Worm (Caenorhabditis elegans) whole organism, L4 larva: ENCODE results near the gene nstp-2.

Source experiments
- F44E2.7 ChIP-seq: fragments of 200-800 bp; sonication (Bioruptor generic); IDR thresholded peaks from 2 replicates; pipeline ENCODE4 v2.1.2; 2022; ENCODE audit warnings: missing genetic modification characterization, missing compliant biosample characterization
- R02D3.7 ChIP-seq: fragments of 150-350 bp; sonication (generic microtip); optimal IDR thresholded peaks from 3 replicates; lab custom pipeline; 2014; ENCODE audit warnings: missing biosample characterization, missing genetic modification characterization
- Y105C5A.15 ChIP-seq: fragments of 200-800 bp; sonication (Bioruptor generic); IDR thresholded peaks from 2 replicates; pipeline ENCODE4 v1.3.6; 2022; ENCODE audit warnings: missing genetic modification characterization, missing compliant biosample characterization
- attf-4 ChIP-seq: sonication (generic microtip); optimal IDR thresholded peaks from 3 replicates; lab custom pipeline; 2017; ENCODE audit warnings: missing biosample characterization, missing genetic modification characterization
- ceh-20 ChIP-seq: fragments of 200-800 bp; sonication (Bioruptor generic); IDR thresholded peaks from 2 replicates; pipeline ENCODE4 v1.3.6; 2022; ENCODE audit warnings: missing genetic modification reagents, missing genetic modification characterization, missing compliant biosample characterization
- ceh-44 ChIP-seq: fragments of 200-800 bp; sonication (Bioruptor generic); IDR thresholded peaks from 2 replicates; pipeline ENCODE4 v1.3.6; 2022; ENCODE audit warnings: missing genetic modification reagents, missing genetic modification characterization, missing compliant biosample characterization
- ceh-82 ChIP-seq: sonication (generic microtip); optimal IDR thresholded peaks from 2 replicates; lab custom pipeline; 2017; ENCODE audit warnings: missing biosample characterization, missing genetic modification characterization
- daf-16 ChIP-seq, 3 experiments: sonication (generic microtip); optimal IDR thresholded peaks; 2 replicates each; lab custom pipeline; 2016 to 2017; ENCODE audit warnings: missing genetic modification characterization in 3 of 3, missing genetic modification reagents in 3 of 3, mild to moderate bottlenecking in 2 of 3, missing compliant biosample characterization in 2 of 3, missing biosample characterization in 1 of 3, moderate library complexity in 1 of 3
- dmd-6 ChIP-seq: fragments of 200-800 bp; sonication (Bioruptor generic); IDR thresholded peaks from 2 replicates; pipeline ENCODE4 v1.3.6; 2022; ENCODE audit warnings: missing genetic modification reagents, missing genetic modification characterization, missing compliant biosample characterization
- dve-1 ChIP-seq: sonication (generic microtip); optimal IDR thresholded peaks from 2 replicates; lab custom pipeline; 2017; ENCODE audit warnings: antibody characterized with exemption, mild to moderate bottlenecking, missing genetic modification characterization, missing compliant biosample characterization; ENCODE audit not compliant: insufficient read depth
- egl-27 ChIP-seq: sonication (generic microtip); optimal IDR thresholded peaks from 3 replicates; lab custom pipeline; 2017; ENCODE audit warnings: missing biosample characterization, missing genetic modification reagents, missing genetic modification characterization
- egl-43 ChIP-seq: fragments of 200-800 bp; sonication (Bioruptor generic); IDR thresholded peaks from 2 replicates; pipeline ENCODE4 v1.3.6; 2022; ENCODE audit warnings: missing genetic modification reagents, missing genetic modification characterization, missing compliant biosample characterization
- fos-1 ChIP-seq: fragments of 150-350 bp; optimal IDR thresholded peaks from 2 replicates; lab custom pipeline; 2014; ENCODE audit warnings: missing biosample characterization, missing genetic modification characterization
- hif-1 ChIP-seq, 2 experiments: sonication (generic microtip); optimal IDR thresholded peaks; 2 replicates each; lab custom pipeline; 2016 to 2017; ENCODE audit warnings: missing compliant biosample characterization in 2 of 2, missing genetic modification characterization in 2 of 2, missing genetic modification reagents in 2 of 2, missing genotype in 2 of 2, mild to moderate bottlenecking in 1 of 2
- hlh-11 ChIP-seq: fragments of 200-800 bp; sonication (Bioruptor generic); optimal IDR thresholded peaks from 2 replicates; lab custom pipeline; 2018; ENCODE audit warnings: mild to moderate bottlenecking, missing genetic modification characterization, missing compliant biosample characterization
- hlh-30 ChIP-seq: sonication (generic microtip); optimal IDR thresholded peaks from 2 replicates; lab custom pipeline; 2017; ENCODE audit warnings: antibody characterized with exemption, mild to moderate bottlenecking, missing genetic modification characterization, missing compliant biosample characterization; ENCODE audit not compliant: insufficient read depth
- hmg-1.1 ChIP-seq: fragments of 200-800 bp; sonication (Bioruptor generic); IDR thresholded peaks from 2 replicates; pipeline ENCODE4 v1.3.6; 2022; ENCODE audit warnings: missing genetic modification reagents, missing genetic modification characterization, missing compliant biosample characterization
- lin-29 ChIP-seq: fragments of 200-800 bp; sonication (Bioruptor generic); IDR thresholded peaks from 2 replicates; pipeline ENCODE4 v1.3.6; 2022; ENCODE audit warnings: missing genetic modification reagents, missing genetic modification characterization, missing compliant biosample characterization
- lin-38 ChIP-seq: fragments of 200-800 bp; sonication (Bioruptor generic); IDR thresholded peaks from 2 replicates; pipeline ENCODE4 v1.3.6; 2022; ENCODE audit warnings: missing genetic modification reagents, missing genetic modification characterization, missing compliant biosample characterization
- lsy-2 ChIP-seq, 2 experiments: fragments of 150-350 bp in 1 of 2; sonication (generic microtip) in 1 of 2; optimal IDR thresholded peaks; 2 replicates each; lab custom pipeline; 2014 to 2017; ENCODE audit warnings: missing biosample characterization in 2 of 2, missing genetic modification characterization in 2 of 2
- mdl-1 ChIP-seq, 2 experiments: fragments of 150-350 bp in 1 of 2; sonication (generic microtip) in 1 of 2; optimal IDR thresholded peaks; 2 replicates each; lab custom pipeline; 2014 to 2017; ENCODE audit warnings: missing biosample characterization in 2 of 2, missing genetic modification characterization in 2 of 2
- mdt-29 ChIP-seq: fragments of 200-800 bp; sonication (Bioruptor generic); IDR thresholded peaks from 2 replicates; pipeline ENCODE4 v1.3.6; 2022; ENCODE audit warnings: missing genetic modification reagents, missing genetic modification characterization, missing compliant biosample characterization
- mep-1 ChIP-seq: fragments of 150-350 bp; sonication (generic microtip); optimal IDR thresholded peaks from 3 replicates; lab custom pipeline; 2014; ENCODE audit warnings: missing biosample characterization, missing genetic modification characterization
- mxl-3 ChIP-seq: fragments of 200-800 bp; sonication (Bioruptor generic); optimal IDR thresholded peaks from 2 replicates; lab custom pipeline; 2018; ENCODE audit warnings: mild to moderate bottlenecking, missing genetic modification characterization, missing compliant biosample characterization
- nhr-11 ChIP-seq: fragments of 150-350 bp; optimal IDR thresholded peaks from 2 replicates; lab custom pipeline; 2014; ENCODE audit warnings: missing biosample characterization, missing genetic modification characterization
- nhr-111 ChIP-seq: fragments of 200-800 bp; sonication (Bioruptor generic); optimal IDR thresholded peaks from 2 replicates; lab custom pipeline; 2018; ENCODE audit warnings: mild to moderate bottlenecking, missing genetic modification characterization, missing compliant biosample characterization
- nhr-28 ChIP-seq: fragments of 150-350 bp; optimal IDR thresholded peaks from 2 replicates; lab custom pipeline; 2014; ENCODE audit warnings: missing biosample characterization, missing genetic modification characterization
- nhr-76 ChIP-seq: fragments of 150-350 bp; optimal IDR thresholded peaks from 2 replicates; lab custom pipeline; 2014; ENCODE audit warnings: missing biosample characterization, missing genetic modification characterization
- nhr-77 ChIP-seq: fragments of 150-350 bp; optimal IDR thresholded peaks from 2 replicates; lab custom pipeline; 2014; ENCODE audit warnings: missing biosample characterization, missing genetic modification characterization
- pha-4 ChIP-seq, 2 experiments: fragments of 150-350 bp in 1 of 2; fragments of 200-800 bp in 1 of 2; sonication (Bioruptor generic) in 1 of 2; IDR thresholded peaks in 1 of 2; optimal IDR thresholded peaks in 1 of 2; 2 replicates each; pipeline versions ENCODE4 v1.3.6 to Lab custom; 2014 to 2022; ENCODE audit warnings: missing genetic modification characterization in 2 of 2, missing genetic modification reagents in 2 of 2, missing biosample characterization in 1 of 2, missing compliant biosample characterization in 1 of 2
- set-16 ChIP-seq: fragments of 200-800 bp; sonication (Bioruptor generic); IDR thresholded peaks from 2 replicates; pipeline ENCODE4 v1.3.6; 2022; ENCODE audit warnings: missing genetic modification reagents, missing genetic modification characterization, missing compliant biosample characterization
- unc-130 ChIP-seq: sonication (generic microtip); optimal IDR thresholded peaks from 2 replicates; lab custom pipeline; 2016; ENCODE audit warnings: missing genetic modification reagents, missing genetic modification characterization, missing compliant biosample characterization
- unc-39 ChIP-seq: sonication (generic microtip); optimal IDR thresholded peaks from 2 replicates; lab custom pipeline; 2017; ENCODE audit warnings: missing biosample characterization, missing genetic modification characterization
- zag-1 ChIP-seq: fragments of 150-350 bp; optimal IDR thresholded peaks from 2 replicates; lab custom pipeline; 2014; ENCODE audit warnings: missing biosample characterization, missing genetic modification characterization
- zfp-2 ChIP-seq: sonication (generic microtip); optimal IDR thresholded peaks from 2 replicates; lab custom pipeline; 2016; ENCODE audit warnings: mild to moderate bottlenecking, missing genetic modification characterization, missing compliant biosample characterization
- zip-2 ChIP-seq: fragments of 150-350 bp; optimal IDR thresholded peaks from 2 replicates; lab custom pipeline; 2014; ENCODE audit warnings: missing biosample characterization, missing genetic modification characterization
- ztf-11 ChIP-seq: fragments of 150-350 bp; optimal IDR thresholded peaks from 2 replicates; lab custom pipeline; 2014; ENCODE audit warnings: missing biosample characterization, missing genetic modification characterization

nstp-2 gene

DNA sequence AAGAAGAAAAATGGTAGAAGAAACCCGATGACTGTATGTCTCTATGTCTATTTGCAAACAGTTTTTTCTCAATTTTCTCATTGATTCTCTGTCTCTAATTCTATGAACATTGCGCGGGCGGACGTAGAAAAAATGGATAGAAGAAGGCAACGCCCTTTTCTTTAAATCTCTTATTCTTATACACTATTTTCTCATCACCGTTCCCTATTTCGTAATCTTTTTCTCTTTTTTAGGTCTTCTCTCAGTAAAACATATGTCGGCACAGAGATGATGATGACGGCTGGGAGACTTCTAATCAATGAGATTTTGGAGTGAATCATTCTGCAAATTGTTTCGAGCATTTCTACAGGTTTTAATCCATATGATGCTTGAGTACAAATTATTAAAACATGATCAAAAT, 16.2 kb upstream of the nstp-2 start:
- TF ChIP-seq unc-39 (no peak), mdl-1 (tag; optimal IDR thresholded peaks at IDR 0.05; lab: Kevin White, UChicago) (peak in 1 of 2 experiments; percentile 7), nhr-77 (no peak), set-16 (no peak), lin-29 (GFP tag; lab: Robert Waterston, UW) (no peak), dve-1 (peak; percentile 50), nhr-28 (tag; lab: Kevin White, UChicago) (peak; percentile 75), Y105C5A.15 (GFP tag; lab: Robert Waterston, UW) (no peak)

DNA sequence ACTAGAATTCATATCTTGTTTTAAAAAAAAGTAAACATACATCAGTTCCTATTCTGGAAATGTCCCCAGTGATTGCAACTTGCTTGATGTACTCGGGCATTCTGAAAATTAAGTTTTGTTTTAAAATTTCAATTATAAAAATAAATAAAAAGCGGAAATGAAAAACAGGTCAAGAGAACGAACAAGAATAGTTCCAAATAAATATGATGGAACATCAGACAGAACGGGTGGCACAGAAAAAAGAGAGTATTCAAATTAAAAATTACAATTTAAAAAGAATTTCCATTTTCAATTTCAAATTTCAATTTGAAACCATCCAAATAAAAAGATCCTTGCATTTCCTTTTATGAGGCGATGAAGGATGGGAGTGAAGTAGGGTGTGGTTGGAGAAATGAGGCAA, 15.3 kb upstream of the nstp-2 start, which contains the start of gene C01B10.3:
C01B10.3 (minus strand) TSS at position 101 of the 400 bp plus-strand sequence.
- no peak for TF ChIP-seq hmg-1.1
- TF ChIP-seq zfp-2 (tag; lab: Kevin White, UChicago): no peak
- no peak for TF ChIP-seq ceh-44
- no peak for TF ChIP-seq mep-1 (tag; lab: Kevin White, UChicago)
- TF ChIP-seq Y105C5A.15 (GFP tag; lab: Robert Waterston, UW): no peak
- no peak for TF ChIP-seq zag-1 (tag; lab: Kevin White, UChicago)
- TF ChIP-seq set-16: no peak
- TF ChIP-seq hlh-11 (tag; lab: Kevin White, UChicago): no peak
- TF ChIP-seq nhr-111 (GFP tag; lab: Kevin White, UChicago): no peak
- no peak for TF ChIP-seq F44E2.7 (GFP tag; lab: Robert Waterston, UW)
- TF ChIP-seq zip-2: no peak
- TF ChIP-seq unc-130 (GFP tag; lab: Kevin White, UChicago): no peak
- TF ChIP-seq nhr-11: no peak
- TF ChIP-seq nhr-76 (tag; lab: Kevin White, UChicago): no peak
- TF ChIP-seq egl-27 (tag; lab: Kevin White, UChicago): no peak
- TF ChIP-seq ceh-82 (tag; lab: Kevin White, UChicago): no peak
- TF ChIP-seq attf-4 (tag; lab: Kevin White, UChicago): no peak
- no peak for TF ChIP-seq mdt-29 (GFP tag; lab: Robert Waterston, UW)
- TF ChIP-seq egl-43 (GFP tag; lab: Robert Waterston, UW): no peak
- no peak for TF ChIP-seq fos-1 (tag; lab: Kevin White, UChicago)

- no peak for TF ChIP-seq egl-43 (GFP tag; lab: Robert Waterston, UW)
- peak; percentile 54 for TF ChIP-seq lin-38 (GFP tag; lab: Robert Waterston, UW)
- TF ChIP-seq zip-2: no peak
- peak; percentile 29 for TF ChIP-seq mep-1 (tag; lab: Kevin White, UChicago)
- TF ChIP-seq dmd-6 (GFP tag; lab: Robert Waterston, UW): peak; percentile 18; the same call in 1 of the 2 replicates
- peak; percentile 17 for TF ChIP-seq mxl-3 (GFP tag; lab: Kevin White, UChicago)
- no peak for TF ChIP-seq ceh-20 (GFP tag; lab: Robert Waterston, UW)
- TF ChIP-seq pha-4 (GFP tag; IDR thresholded peaks at IDR 0.05; lab: Robert Waterston, UW): peak; percentile 52; the same call in 1 of the 2 replicates
- no peak for TF ChIP-seq pha-4 (tag; optimal IDR thresholded peaks at IDR 0.05; lab: Kevin White, UChicago)
- TF ChIP-seq ztf-11: no peak
- TF ChIP-seq hlh-11 (tag; lab: Kevin White, UChicago): peak; percentile 72
- TF ChIP-seq dve-1: peak; percentile 28
- TF ChIP-seq daf-16 (GFP tag; optimal IDR thresholded peaks at IDR 0.05; lab: Kevin White, UChicago): no peak
- TF ChIP-seq daf-16 (tag; optimal IDR thresholded peaks at IDR 0.05; lab: Kevin White, UChicago): peak; percentile 26
- no peak for TF ChIP-seq R02D3.7
- TF ChIP-seq hif-1 (tag; optimal IDR thresholded peaks at IDR 0.05; lab: Kevin White, UChicago): peak in 1 of 2 experiments; percentile 12
- TF ChIP-seq lsy-2 (tag; optimal IDR thresholded peaks at IDR 0.05; lab: Kevin White, UChicago): peak in 1 of 2 experiments; percentile 34
- TF ChIP-seq hlh-30 (tag; lab: Kevin White, UChicago): peak; percentile 62
Observed at ce11 chrIV:6618607-6619006, 12.6 kb upstream of the nstp-2 start.
